Worm (Caenorhabditis elegans): ENCODE results near the gene C02C6.14.

DNA sequence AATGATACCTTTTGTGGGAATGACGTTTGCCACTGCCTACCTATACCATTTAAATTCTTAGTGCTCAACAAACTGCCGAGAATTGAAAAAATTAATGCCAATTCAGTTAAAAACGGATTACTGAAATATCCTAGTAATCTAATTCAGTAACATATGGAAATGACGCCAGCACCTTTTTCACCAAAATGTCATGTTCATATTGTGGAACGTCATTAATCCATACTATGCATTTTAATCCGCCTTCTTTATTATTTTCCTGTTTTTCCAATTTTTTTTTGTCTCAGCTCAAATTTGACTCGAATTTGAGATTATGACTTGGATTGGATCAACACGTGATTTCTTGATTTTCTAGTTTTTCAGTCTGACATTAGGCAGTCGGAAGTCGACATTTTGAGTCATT, 4.0 kb downstream of the C02C6.14 start:
- TF ChIP-seq snpc-3.4 (tag; optimal IDR thresholded peaks at IDR 0.05): no peak
- TF ChIP-seq nfya-1 (tag; optimal IDR thresholded peaks at IDR 0.05; ENCODE audit: borderline replicate concordance, insufficient read depth): no peak
- no peak for TF ChIP-seq F37B4.10 (GFP tag; IDR thresholded peaks at IDR 0.05)
- no peak for TF ChIP-seq nhr-179 (tag; optimal IDR thresholded peaks at IDR 0.05)
- TF ChIP-seq dpl-1 (GFP tag; optimal IDR thresholded peaks at IDR 0.05): no peak
- TF ChIP-seq C17E4.6 (GFP tag; IDR thresholded peaks at IDR 0.05): no peak
- no peak for TF ChIP-seq pbrm-1 (GFP tag; IDR thresholded peaks at IDR 0.05)
- TF ChIP-seq egl-18 (GFP tag; IDR thresholded peaks at IDR 0.05): no peak
- no peak for TF ChIP-seq rcor-1 (GFP tag; IDR thresholded peaks at IDR 0.05)
- TF ChIP-seq Y53F4B.3 (GFP tag; IDR thresholded peaks at IDR 0.05): no peak
- TF ChIP-seq sdz-38 (tag; optimal IDR thresholded peaks at IDR 0.05): no peak
- no peak for TF ChIP-seq ztf-26 (tag; optimal IDR thresholded peaks at IDR 0.05)
- TF ChIP-seq nfyb-1 (GFP tag; IDR thresholded peaks at IDR 0.05): no peak
- TF ChIP-seq madf-10 (tag; optimal IDR thresholded peaks at IDR 0.05): no peak

Measured in whole organism, young adult.